Worm (Caenorhabditis elegans) whole organism, L4 larva: ENCODE data around the gene F10G7.10.

Source experiments
- T20F7.1 ChIP-seq: fragments of 200-800 bp; sonication (Bioruptor generic); optimal IDR thresholded peaks from 2 replicates; lab custom pipeline; 2018; ENCODE audit warnings: mild to moderate bottlenecking, missing genetic modification characterization, missing compliant biosample characterization
- ceh-28 ChIP-seq: fragments of 150-350 bp; optimal IDR thresholded peaks from 2 replicates; lab custom pipeline; 2014; ENCODE audit warnings: missing biosample characterization, missing genetic modification reagents, missing genetic modification characterization
- ceh-82 ChIP-seq: sonication (generic microtip); optimal IDR thresholded peaks from 2 replicates; lab custom pipeline; 2017; ENCODE audit warnings: missing biosample characterization, missing genetic modification characterization
- daf-8 ChIP-seq: fragments of 200-800 bp; sonication (Bioruptor generic); IDR thresholded peaks from 2 replicates; pipeline ENCODE4 v1.3.6; 2022; ENCODE audit warnings: missing genetic modification characterization, missing compliant biosample characterization
- dmd-6 ChIP-seq: fragments of 200-800 bp; sonication (Bioruptor generic); IDR thresholded peaks from 2 replicates; pipeline ENCODE4 v1.3.6; 2022; ENCODE audit warnings: missing genetic modification reagents, missing genetic modification characterization, missing compliant biosample characterization
- fos-1 ChIP-seq: fragments of 150-350 bp; optimal IDR thresholded peaks from 2 replicates; lab custom pipeline; 2014; ENCODE audit warnings: missing biosample characterization, missing genetic modification characterization
- nhr-11 ChIP-seq: fragments of 150-350 bp; optimal IDR thresholded peaks from 2 replicates; lab custom pipeline; 2014; ENCODE audit warnings: missing biosample characterization, missing genetic modification characterization
- nhr-28 ChIP-seq: fragments of 150-350 bp; optimal IDR thresholded peaks from 2 replicates; lab custom pipeline; 2014; ENCODE audit warnings: missing biosample characterization, missing genetic modification characterization
- php-3 ChIP-seq: fragments of 200-800 bp; sonication (Bioruptor generic); IDR thresholded peaks from 2 replicates; pipeline ENCODE4 v1.3.6; 2022; ENCODE audit warnings: missing genetic modification reagents, missing genetic modification characterization, missing compliant biosample characterization
- pqm-1 ChIP-seq: sonication (generic microtip); optimal IDR thresholded peaks from 2 replicates; lab custom pipeline; 2017; ENCODE audit warnings: missing biosample characterization, missing genetic modification characterization
- unc-130 ChIP-seq: sonication (generic microtip); optimal IDR thresholded peaks from 2 replicates; lab custom pipeline; 2016; ENCODE audit warnings: missing genetic modification reagents, missing genetic modification characterization, missing compliant biosample characterization
- unc-62 ChIP-seq, 3 experiments: fragments of 150-350 bp in 1 of 3; sonication (generic microtip); optimal IDR thresholded peaks in 2 of 3; peaks in 1 of 3; 1 replicate in 1 of 3; 2 replicates in 2 of 3; lab custom pipeline; 2014 to 2017; ENCODE audit warnings: missing biosample characterization in 3 of 3, missing genetic modification characterization in 3 of 3, missing genetic modification reagents in 3 of 3, missing genotype in 1 of 3
- zfp-2 ChIP-seq: sonication (generic microtip); optimal IDR thresholded peaks from 2 replicates; lab custom pipeline; 2016; ENCODE audit warnings: mild to moderate bottlenecking, missing genetic modification characterization, missing compliant biosample characterization

DNA sequence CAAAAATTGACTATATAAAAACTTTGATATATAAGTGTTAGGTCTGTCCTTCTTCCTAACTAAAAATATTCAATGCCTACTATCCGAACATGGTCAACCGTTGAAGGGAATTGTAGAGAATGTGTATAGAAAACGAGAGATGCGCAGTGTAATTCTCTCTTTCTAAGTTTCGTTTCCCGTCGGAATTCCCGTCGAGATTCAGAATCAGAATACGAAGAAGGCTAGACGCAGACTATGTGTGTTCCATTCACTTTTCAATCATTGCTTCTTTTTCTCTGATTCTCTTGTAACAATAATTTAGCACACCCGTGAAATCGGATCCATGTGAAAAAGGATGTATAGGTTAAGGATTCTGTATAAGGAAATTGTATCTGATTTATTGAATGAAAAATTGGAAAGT, 8.4 kb upstream of the F10G7.10 start:
- TF ChIP-seq ceh-82 (tag; lab: Kevin White, UChicago) (no peak), fos-1 (tag; lab: Kevin White, UChicago) (no peak), ceh-28 (tag; lab: Kevin White, UChicago) (no peak), zfp-2 (tag; lab: Kevin White, UChicago) (no peak), nhr-11 (no peak), daf-8 (GFP tag; lab: Robert Waterston, UW) (no peak), pqm-1 (no peak), T20F7.1 (GFP tag; lab: Kevin White, UChicago) (no peak), nhr-28 (tag; lab: Kevin White, UChicago) (peak; percentile 48), php-3 (no peak), unc-62 (GFP tag; optimal IDR thresholded peaks at IDR 0.05 in 1 of 2; lab: Kevin White, UChicago) (no peak), unc-62 (tag; optimal IDR thresholded peaks at IDR 0.05; lab: Kevin White, UChicago) (no peak), unc-130 (GFP tag; lab: Kevin White, UChicago) (no peak), dmd-6 (GFP tag; lab: Robert Waterston, UW) (no peak)
